Fruit fly (Drosophila melanogaster) whole organism: ENCODE results near the gene CG14007.

Experiments
- Dll ChIP-seq: fragments of >200 bp; optimal IDR thresholded peaks from 2 replicates; lab custom pipeline; 2017
- pan ChIP-seq: fragments of >200 bp; optimal IDR thresholded peaks from 2 replicates; lab custom pipeline; 2017

DNA sequence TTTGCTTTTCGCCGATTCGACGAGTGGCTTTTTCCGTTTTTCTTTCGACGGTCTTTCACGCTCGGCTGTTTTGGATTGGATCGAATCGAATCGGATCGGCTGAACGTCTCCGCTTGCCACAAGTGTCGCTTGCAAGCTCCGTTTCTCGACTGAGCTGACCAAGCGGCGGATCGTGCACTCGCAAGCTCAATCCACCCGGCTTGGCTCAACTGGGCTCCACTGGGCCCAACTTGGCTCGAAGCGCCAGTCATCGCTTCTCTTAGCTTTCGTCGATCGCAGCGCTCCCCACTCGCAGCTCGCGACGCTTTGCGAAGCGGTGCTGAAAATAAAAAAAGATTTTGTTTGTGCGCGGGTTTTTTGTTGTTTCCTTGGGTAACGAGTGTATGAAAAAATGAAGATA is 24.3 kb upstream of the CG14007 start:
- TF ChIP-seq pan (lab: Kevin White, UChicago) (no peak), Dll (lab: Kevin White, UChicago) (no peak)
